Worm (Caenorhabditis elegans) whole organism, L1 larva: ENCODE measurements around the gene blos-2.

Experiments
- Y116A8C.19 ChIP-seq: sonication (generic microtip); optimal IDR thresholded peaks from 2 replicates; lab custom pipeline; 2016; ENCODE audit warnings: missing compliant biosample characterization, missing genetic modification characterization, borderline replicate concordance
- aha-1 ChIP-seq: fragments of 150-350 bp; optimal IDR thresholded peaks from 2 replicates; lab custom pipeline; 2014; ENCODE audit warnings: missing biosample characterization, missing genetic modification characterization
- aly-2 ChIP-seq: fragments of 150-350 bp; optimal IDR thresholded peaks from 2 replicates; lab custom pipeline; 2014; ENCODE audit warnings: missing biosample characterization, missing genetic modification characterization
- ama-1 ChIP-seq: fragments of 150-350 bp; optimal IDR thresholded peaks from 2 replicates; lab custom pipeline; 2014
- ceh-82 ChIP-seq, 3 experiments: fragments of 150-350 bp in 1 of 3; sonication (generic microtip) in 2 of 3; optimal IDR thresholded peaks; 2 replicates each; lab custom pipeline; 2014 to 2017; ENCODE audit warnings: missing biosample characterization in 3 of 3, missing genetic modification characterization in 3 of 3
- ces-1 ChIP-seq: fragments of 150-350 bp; optimal IDR thresholded peaks from 2 replicates; lab custom pipeline; 2014; ENCODE audit warnings: missing biosample characterization, missing genetic modification reagents, missing genetic modification characterization
- hpl-2 ChIP-seq: fragments of 150-350 bp; optimal IDR thresholded peaks from 2 replicates; lab custom pipeline; 2014; ENCODE audit warnings: missing biosample characterization, missing genetic modification reagents, missing genetic modification characterization
- irx-1 ChIP-seq: sonication (generic microtip); optimal IDR thresholded peaks from 2 replicates; lab custom pipeline; 2016; ENCODE audit warnings: missing genetic modification characterization, missing compliant biosample characterization
- lsy-2 ChIP-seq, 2 experiments: fragments of 150-350 bp; optimal IDR thresholded peaks; 2 replicates each; lab custom pipeline; 2014; ENCODE audit warnings: missing biosample characterization in 2 of 2, missing genetic modification characterization in 2 of 2
- mep-1 ChIP-seq: fragments of 150-350 bp; optimal IDR thresholded peaks from 2 replicates; lab custom pipeline; 2014; ENCODE audit warnings: missing biosample characterization, missing genetic modification characterization
- nhr-11 ChIP-seq: fragments of 150-350 bp; optimal IDR thresholded peaks from 2 replicates; lab custom pipeline; 2014; ENCODE audit warnings: missing biosample characterization, missing genetic modification characterization
- nhr-237 ChIP-seq: fragments of 150-350 bp; optimal IDR thresholded peaks from 2 replicates; lab custom pipeline; 2014; ENCODE audit warnings: missing biosample characterization, missing genetic modification characterization
- pag-3 ChIP-seq: sonication (generic microtip); optimal IDR thresholded peaks from 2 replicates; lab custom pipeline; 2017; ENCODE audit warnings: missing genetic modification characterization, mild to moderate bottlenecking, missing compliant biosample characterization, antibody characterized with exemption, borderline replicate concordance; ENCODE audit not compliant: insufficient read depth
- skn-1 ChIP-seq: fragments of 150-350 bp; optimal IDR thresholded peaks from 2 replicates; lab custom pipeline; 2014; ENCODE audit warnings: missing biosample characterization, missing genetic modification characterization

- TF ChIP-seq hpl-2 = no peak
- TF ChIP-seq lsy-2 (tag; optimal IDR thresholded peaks at IDR 0.05; lab: Kevin White, UChicago) = no peak
- no peak for TF ChIP-seq ces-1 (GFP tag; lab: Kevin White, UChicago)
- TF ChIP-seq nhr-237 (tag; lab: Kevin White, UChicago) = no peak
- TF ChIP-seq nhr-11 (tag; lab: Kevin White, UChicago) = no peak
- no peak for TF ChIP-seq aly-2
- no peak for TF ChIP-seq Y116A8C.19 (tag; lab: Kevin White, UChicago)
- TF ChIP-seq mep-1 = no peak
- TF ChIP-seq ceh-82 (tag; optimal IDR thresholded peaks at IDR 0.05; lab: Kevin White, UChicago) = no peak
- TF ChIP-seq aha-1 (tag; lab: Kevin White, UChicago) = no peak
- no peak for TF ChIP-seq pag-3
- TF ChIP-seq ama-1 = no peak
- no peak for TF ChIP-seq skn-1
- TF ChIP-seq irx-1 (tag; lab: Kevin White, UChicago) = no peak
These were observed 29.6 kb downstream of the blos-2 start for ce11 chrIV:6363604-6364003.
